Fruit fly (Drosophila melanogaster) whole organism, prepupa: ENCODE data around the gene Naa30A.

Experiments used
- Blimp-1 ChIP-seq: fragments of 200-800 bp; sonication (Bioruptor generic); optimal IDR thresholded peaks from 3 replicates; lab custom pipeline; 2017; ENCODE audit warnings: missing biosample characterization, missing genetic modification characterization, mild to moderate bottlenecking, moderate library complexity, missing genetic modification reagents
- CG10631 ChIP-seq: fragments of 200-800 bp; sonication (Bioruptor generic); optimal IDR thresholded peaks from 2 replicates; lab custom pipeline; 2016; ENCODE audit warnings: missing biosample characterization, missing genetic modification characterization
- CG10669 ChIP-seq: fragments of 200-800 bp; sonication (Bioruptor generic); optimal IDR thresholded peaks from 3 replicates; lab custom pipeline; 2018; ENCODE audit warnings: missing biosample characterization, mild to moderate bottlenecking, missing genetic modification characterization, moderate library complexity
- CG11294 ChIP-seq: fragments of 200-800 bp; sonication (Bioruptor generic); IDR thresholded peaks from 2 replicates; pipeline ENCODE4 v1.3.6; 2022; ENCODE audit warnings: missing biosample characterization, missing genetic modification characterization
- CG11902 ChIP-seq: fragments of 200-800 bp; sonication (Bioruptor generic); optimal IDR thresholded peaks from 3 replicates; lab custom pipeline; 2016; ENCODE audit warnings: missing biosample characterization, missing genetic modification characterization
- CG15336 ChIP-seq: fragments of 200-800 bp; sonication (Bioruptor generic); IDR thresholded peaks from 2 replicates; pipeline ENCODE4 v1.3.6; 2022; ENCODE audit warnings: missing biosample characterization, missing genetic modification characterization
- CG3032 ChIP-seq: fragments of 200-800 bp; optimal IDR thresholded peaks from 2 replicates; lab custom pipeline; 2019; ENCODE audit warnings: missing biosample characterization, mild to moderate bottlenecking, missing genetic modification characterization, moderate library complexity
- CG31627 ChIP-seq: fragments of 200-800 bp; sonication (Bioruptor generic); optimal IDR thresholded peaks from 3 replicates; lab custom pipeline; 2016; ENCODE audit warnings: missing biosample characterization, missing genetic modification characterization
- CG34406 ChIP-seq: fragments of 200-800 bp; sonication (Bioruptor generic); optimal IDR thresholded peaks from 3 replicates; lab custom pipeline; 2016; ENCODE audit warnings: missing biosample characterization, missing genetic modification characterization
- CG3919 ChIP-seq: fragments of 200-800 bp; sonication (Bioruptor generic); optimal IDR thresholded peaks from 3 replicates; lab custom pipeline; 2016; ENCODE audit warnings: missing biosample characterization, missing genetic modification characterization
- CG6163 ChIP-seq: fragments of 200-800 bp; sonication (Bioruptor generic); IDR thresholded peaks from 3 replicates; pipeline ENCODE4 v1.3.6; 2022; ENCODE audit warnings: missing biosample characterization, missing genetic modification characterization
- CG6808 ChIP-seq: fragments of 200-800 bp; sonication (Bioruptor generic); optimal IDR thresholded peaks from 3 replicates; lab custom pipeline; 2017; ENCODE audit warnings: missing biosample characterization, missing genetic modification characterization, mild to moderate bottlenecking, moderate library complexity, missing genetic modification reagents
- CG6854 ChIP-seq: fragments of 200-800 bp; sonication (Bioruptor generic); optimal IDR thresholded peaks from 2 replicates; lab custom pipeline; 2017; ENCODE audit warnings: missing biosample characterization, mild to moderate bottlenecking, missing genetic modification characterization
- CG7368 ChIP-seq: fragments of 200-800 bp; sonication (Bioruptor generic); optimal IDR thresholded peaks from 3 replicates; lab custom pipeline; 2016; ENCODE audit warnings: missing biosample characterization, missing genetic modification characterization
- CG8119 ChIP-seq: fragments of 200-800 bp; sonication (Bioruptor generic); IDR thresholded peaks from 3 replicates; pipeline ENCODE4 v1.3.6; 2022; ENCODE audit warnings: missing biosample characterization, missing genetic modification characterization
- CG8319 ChIP-seq: fragments of 200-800 bp; sonication (Bioruptor generic); optimal IDR thresholded peaks from 3 replicates; lab custom pipeline; 2016; ENCODE audit warnings: missing biosample characterization, missing genetic modification characterization
- Eip75B ChIP-seq: fragments of 200-800 bp; sonication (Bioruptor generic); optimal IDR thresholded peaks from 3 replicates; lab custom pipeline; 2016; ENCODE audit warnings: missing biosample characterization, missing genetic modification characterization
- Eip78C ChIP-seq: fragments of 200-800 bp; sonication (Bioruptor generic); peaks from one replicate; lab custom pipeline; 2016; ENCODE audit warnings: missing biosample characterization, missing genetic modification characterization
- Eip93F ChIP-seq: fragments of 200-800 bp; sonication (Bioruptor generic); optimal IDR thresholded peaks from 2 replicates; lab custom pipeline; 2016; ENCODE audit warnings: missing biosample characterization, mild to moderate bottlenecking, missing genetic modification characterization
- Ets21C ChIP-seq: fragments of 200-800 bp; sonication (Bioruptor generic); optimal IDR thresholded peaks from 3 replicates; lab custom pipeline; 2016; ENCODE audit warnings: missing biosample characterization, missing genetic modification characterization
- Gug ChIP-seq: fragments of 200-800 bp; sonication (Bioruptor generic); IDR thresholded peaks from 2 replicates; pipeline ENCODE4 v1.3.6; 2022; ENCODE audit warnings: missing biosample characterization, missing genetic modification characterization
- Hr38 ChIP-seq: sonication (Bioruptor generic); optimal IDR thresholded peaks from 2 replicates; lab custom pipeline; 2016; ENCODE audit warnings: missing biosample characterization, missing genetic modification characterization
- Hr39 ChIP-seq: fragments of 200-800 bp; sonication (Bioruptor generic); optimal IDR thresholded peaks from 2 replicates; lab custom pipeline; 2016; ENCODE audit warnings: missing biosample characterization, missing genetic modification characterization
- Lpt ChIP-seq: fragments of 200-800 bp; sonication (Bioruptor generic); optimal IDR thresholded peaks from 3 replicates; lab custom pipeline; 2016; ENCODE audit warnings: missing biosample characterization, missing genetic modification characterization
- Smox ChIP-seq: fragments of 200-800 bp; sonication (Bioruptor generic); optimal IDR thresholded peaks from 3 replicates; lab custom pipeline; 2016; ENCODE audit warnings: missing biosample characterization, missing genetic modification characterization
- Sox102F ChIP-seq: fragments of 200-800 bp; sonication (Bioruptor generic); optimal IDR thresholded peaks from 2 replicates; lab custom pipeline; 2016; ENCODE audit warnings: missing biosample characterization, mild to moderate bottlenecking, missing genetic modification characterization
- Sox14 ChIP-seq: fragments of 200-800 bp; sonication (Bioruptor generic); optimal IDR thresholded peaks from 3 replicates; lab custom pipeline; 2016; ENCODE audit warnings: missing biosample characterization, missing genetic modification characterization
- achi ChIP-seq: fragments of 200-800 bp; sonication (Bioruptor generic); optimal IDR thresholded peaks from 3 replicates; lab custom pipeline; 2016; ENCODE audit warnings: missing biosample characterization, missing genetic modification characterization
- cyc ChIP-seq: fragments of 200-800 bp; sonication (Bioruptor generic); optimal IDR thresholded peaks from 3 replicates; lab custom pipeline; 2016; ENCODE audit warnings: missing biosample characterization, missing genetic modification characterization
- dsx ChIP-seq: fragments of 200-800 bp; optimal IDR thresholded peaks from 3 replicates; lab custom pipeline; 2019; ENCODE audit warnings: missing biosample characterization, mild to moderate bottlenecking, missing genetic modification characterization, moderate library complexity; ENCODE audit not compliant: poor library complexity, severe bottlenecking
- eg ChIP-seq: fragments of 200-800 bp; sonication (Bioruptor generic); IDR thresholded peaks from 3 replicates; pipeline ENCODE4 v1.3.6; 2022; ENCODE audit warnings: missing biosample characterization, missing genetic modification characterization
- fd59A ChIP-seq: fragments of 200-800 bp; sonication (Bioruptor generic); optimal IDR thresholded peaks from 2 replicates; lab custom pipeline; 2017; ENCODE audit warnings: missing biosample characterization, mild to moderate bottlenecking, missing genetic modification characterization, missing genetic modification reagents
- fd85E ChIP-seq: fragments of 200-800 bp; sonication (Bioruptor generic); optimal IDR thresholded peaks from 3 replicates; lab custom pipeline; 2016; ENCODE audit warnings: missing biosample characterization, missing genetic modification characterization
- salr ChIP-seq, 2 experiments: fragments of 200-800 bp; sonication (Bioruptor generic); optimal IDR thresholded peaks; 3 replicates each; lab custom pipeline; 2016 to 2018; ENCODE audit warnings: missing biosample characterization in 2 of 2, missing genetic modification characterization in 2 of 2, mild to moderate bottlenecking in 1 of 2
- spab ChIP-seq: fragments of 200-800 bp; sonication (Bioruptor generic); optimal IDR thresholded peaks from 2 replicates; lab custom pipeline; 2017; ENCODE audit warnings: missing biosample characterization, mild to moderate bottlenecking, missing genetic modification characterization, missing genetic modification reagents
- ss ChIP-seq, 2 experiments: fragments of 200-800 bp; sonication (Bioruptor generic); optimal IDR thresholded peaks; 2 replicates in 1 of 2; 3 replicates in 1 of 2; lab custom pipeline; 2017 to 2018; ENCODE audit warnings: mild to moderate bottlenecking in 2 of 2, missing biosample characterization in 2 of 2, missing genetic modification characterization in 2 of 2, moderate library complexity in 1 of 2
- svp ChIP-seq: fragments of 200-800 bp; sonication (Bioruptor generic); peaks from one replicate; lab custom pipeline; 2016; ENCODE audit warnings: missing biosample characterization, missing genetic modification characterization

Gene Naa30A

dm6 chrX:1321043-1321442, 20.9 kb upstream of the Naa30A start:
- TF ChIP-seq Hr38 (GFP tag; lab: Kevin White, UChicago), result no peak
- no peak for TF ChIP-seq CG8319
- TF ChIP-seq Blimp-1 (GFP tag; lab: Kevin White, UChicago), result no peak
- TF ChIP-seq CG31627 (GFP tag; lab: Kevin White, UChicago), result no peak
- TF ChIP-seq svp, result no peak
- no peak for TF ChIP-seq CG10631 (GFP tag; lab: Kevin White, UChicago)
- no peak for TF ChIP-seq eg (GFP tag; lab: Robert Waterston, UW)
- TF ChIP-seq CG34406 (GFP tag; lab: Kevin White, UChicago), result no peak
- no peak for TF ChIP-seq CG7368
- no peak for TF ChIP-seq CG6854 (GFP tag; lab: Kevin White, UChicago)
- no peak for TF ChIP-seq Lpt (GFP tag; lab: Kevin White, UChicago)
- no peak for TF ChIP-seq Ets21C
- TF ChIP-seq fd85E (GFP tag; lab: Kevin White, UChicago), result no peak
- no peak for TF ChIP-seq CG11294 (GFP tag; lab: Robert Waterston, UW)
- no peak for TF ChIP-seq Sox102F (GFP tag; lab: Kevin White, UChicago)
- no peak for TF ChIP-seq CG15336 (GFP tag; lab: Robert Waterston, UW)
- no peak for TF ChIP-seq ss (GFP tag; optimal IDR thresholded peaks at IDR 0.05; lab: Kevin White, UChicago)
- no peak for TF ChIP-seq CG8119 (GFP tag; lab: Robert Waterston, UW)
- no peak for TF ChIP-seq dsx
- no peak for TF ChIP-seq Eip93F (GFP tag; lab: Kevin White, UChicago)
- TF ChIP-seq, all 60 proteins: peak for 0

DNA sequence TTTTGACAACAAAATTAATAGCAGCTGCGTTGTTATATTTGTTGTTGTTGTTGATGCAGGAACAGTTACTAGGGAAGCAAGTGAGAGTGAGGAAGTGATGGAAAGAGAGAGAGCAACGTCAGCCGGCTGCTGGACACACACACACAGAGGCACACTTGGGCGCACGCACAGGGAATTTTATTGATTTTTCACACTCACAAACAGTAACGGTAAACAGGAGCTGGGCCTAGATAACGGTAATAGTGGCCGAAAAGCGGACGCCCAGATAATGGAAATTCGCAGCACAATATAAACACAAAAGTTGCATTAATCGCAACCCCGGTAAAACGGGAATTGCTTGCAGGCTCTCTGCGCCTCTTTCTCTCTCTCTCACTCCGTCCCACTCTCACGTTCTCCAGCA, 20.2 kb upstream of the Naa30A start:
- TF ChIP-seq CG31627 (GFP tag; lab: Kevin White, UChicago) (no peak), CG3032 (no peak), Gug (GFP tag; lab: Robert Waterston, UW) (no peak), Hr39 (GFP tag; lab: Kevin White, UChicago) (no peak), cyc (no peak), CG10631 (GFP tag; lab: Kevin White, UChicago) (no peak), Sox14 (GFP tag; lab: Kevin White, UChicago) (no peak), CG10669 (GFP tag; lab: Kevin White, UChicago) (no peak), CG11902 (GFP tag; lab: Kevin White, UChicago) (no peak), fd59A (GFP tag; lab: Kevin White, UChicago) (no peak)

- no peak for TF ChIP-seq achi
- peak; percentile 7 for TF ChIP-seq Smox (GFP tag; lab: Kevin White, UChicago)
- TF ChIP-seq Hr39 (GFP tag; lab: Kevin White, UChicago), result peak; percentile 23
- peak; percentile 42; the same call in 1 of the 3 replicates for TF ChIP-seq eg (GFP tag; lab: Robert Waterston, UW)
- 0 out of 3 replicates have a peak, but pooled peaks have one; percentile 36 for TF ChIP-seq CG6163
- TF ChIP-seq Eip75B, result no peak
- TF ChIP-seq salr (GFP tag; optimal IDR thresholded peaks at IDR 0.05; lab: Kevin White, UChicago), result peak in 1 of 2 experiments; percentile 18
- TF ChIP-seq Gug (GFP tag; lab: Robert Waterston, UW), result 0 out of 2 replicates have a peak, but pooled peaks have one; percentile 10
- peak; percentile 3 for TF ChIP-seq CG3919 (GFP tag; lab: Kevin White, UChicago)
- TF ChIP-seq Eip78C (GFP tag; lab: Kevin White, UChicago), result peak; percentile 64
- peak; percentile 23 for TF ChIP-seq CG31627 (GFP tag; lab: Kevin White, UChicago)
- TF ChIP-seq CG6854 (GFP tag; lab: Kevin White, UChicago), result peak; percentile 1
- peak; percentile 9 for TF ChIP-seq CG6808 (GFP tag; lab: Kevin White, UChicago)
- TF ChIP-seq spab (GFP tag; lab: Kevin White, UChicago), result no peak
Observed at dm6 chrX:1322214-1322613, 19.7 kb upstream of the Naa30A start, which contains the start of gene DAAM. TSS of gene DAAM (minus strand) at chrX:1322362.
